Fruit fly (Drosophila melanogaster) whole organism, embryonic: ENCODE results near the gene CG7101.
A peak's percentile ranks its signal among the peaks of the same experiment; 100 is the strongest.

Source experiments
- CG10147 ChIP-seq: fragments of 200-800 bp; sonication (Bioruptor generic); optimal IDR thresholded peaks from 2 replicates; lab custom pipeline; 2019; ENCODE audit warnings: missing biosample characterization, mild to moderate bottlenecking, missing genetic modification characterization, moderate library complexity
- CG11504 ChIP-seq: fragments of 200-800 bp; sonication (Bioruptor generic); optimal IDR thresholded peaks from 3 replicates; lab custom pipeline; 2019; ENCODE audit warnings: missing biosample characterization, mild to moderate bottlenecking, missing genetic modification characterization, moderate library complexity
- CG11560 ChIP-seq: fragments of 200-800 bp; sonication (Bioruptor generic); IDR thresholded peaks from 3 replicates; pipeline ENCODE4 v1.3.6; 2022; ENCODE audit warnings: missing biosample characterization, missing genetic modification characterization
- CG12744 ChIP-seq: fragments of 200-800 bp; sonication (Bioruptor generic); optimal IDR thresholded peaks from 2 replicates; lab custom pipeline; 2016; ENCODE audit warnings: missing biosample characterization, missing genetic modification characterization
- CG15514 ChIP-seq: fragments of 200-800 bp; sonication (Bioruptor generic); optimal IDR thresholded peaks from 3 replicates; lab custom pipeline; 2017; ENCODE audit warnings: missing biosample characterization, missing genetic modification characterization, mild to moderate bottlenecking, moderate library complexity, missing genetic modification reagents
- CG16863 ChIP-seq: fragments of 200-800 bp; sonication (Bioruptor generic); optimal IDR thresholded peaks from 3 replicates; lab custom pipeline; 2016; ENCODE audit warnings: missing biosample characterization, missing genetic modification characterization
- CG17361 ChIP-seq: fragments of 200-800 bp; sonication (Bioruptor generic); IDR thresholded peaks from 3 replicates; pipeline ENCODE4 v1.3.6; 2022; ENCODE audit warnings: missing biosample characterization, missing genetic modification characterization
- CG17568 ChIP-seq: fragments of 200-800 bp; sonication (Bioruptor generic); optimal IDR thresholded peaks from 2 replicates; lab custom pipeline; 2018; ENCODE audit warnings: missing biosample characterization, mild to moderate bottlenecking, missing genetic modification characterization, moderate library complexity
- CG17829 ChIP-seq: fragments of 200-800 bp; optimal IDR thresholded peaks from 2 replicates; lab custom pipeline; 2019; ENCODE audit warnings: missing biosample characterization, mild to moderate bottlenecking, missing genetic modification characterization, moderate library complexity
- CG2712 ChIP-seq: fragments of 200-800 bp; optimal IDR thresholded peaks from 3 replicates; lab custom pipeline; 2019; ENCODE audit warnings: missing biosample characterization, mild to moderate bottlenecking, missing genetic modification characterization, moderate library complexity
- CG31441 ChIP-seq: fragments of 200-800 bp; sonication (Bioruptor generic); IDR thresholded peaks from 2 replicates; pipeline ENCODE4 v1.3.6; 2022; ENCODE audit warnings: missing biosample characterization, missing genetic modification characterization
- CG3847 ChIP-seq: fragments of 200-800 bp; sonication (Bioruptor generic); IDR thresholded peaks from 2 replicates; pipeline ENCODE4 v1.3.6; 2022; ENCODE audit warnings: missing biosample characterization, missing genetic modification characterization
- CG43689 ChIP-seq: fragments of 200-800 bp; sonication (Bioruptor generic); IDR thresholded peaks from 2 replicates; pipeline ENCODE4 v1.3.6; 2022; ENCODE audit warnings: missing biosample characterization, missing genetic modification characterization
- CG7745 ChIP-seq: fragments of 200-800 bp; sonication (Bioruptor generic); optimal IDR thresholded peaks from 2 replicates; lab custom pipeline; 2018; ENCODE audit warnings: missing biosample characterization, mild to moderate bottlenecking, missing genetic modification characterization, moderate library complexity
- CG7963 ChIP-seq: fragments of 200-800 bp; sonication (Bioruptor generic); IDR thresholded peaks from 3 replicates; pipeline ENCODE4 v1.3.6; 2022; ENCODE audit warnings: missing biosample characterization, missing genetic modification characterization; ENCODE audit not compliant: partially characterized antibody
- CG8290 ChIP-seq, 3 experiments: fragments of 200-800 bp; sonication (Bioruptor generic); optimal IDR thresholded peaks; 2 replicates each; lab custom pipeline; 2016 to 2019; ENCODE audit warnings: missing biosample characterization in 3 of 3, missing genetic modification characterization in 3 of 3, mild to moderate bottlenecking in 2 of 3, moderate library complexity in 1 of 3
- CG9797 ChIP-seq: fragments of 200-800 bp; sonication (Bioruptor generic); optimal IDR thresholded peaks from 3 replicates; lab custom pipeline; 2018; ENCODE audit warnings: missing biosample characterization, mild to moderate bottlenecking, missing genetic modification characterization
- CG9932 ChIP-seq: fragments of 200-800 bp; sonication (Bioruptor generic); IDR thresholded peaks from 2 replicates; pipeline ENCODE4 v1.3.6; 2022; ENCODE audit warnings: missing biosample characterization, missing genetic modification characterization
- Dfd ChIP-seq, 2 experiments: fragments of >200 bp; optimal IDR thresholded peaks; 2 replicates each; lab custom pipeline; 2017; ENCODE audit warnings: missing biosample characterization in 2 of 2, missing genetic modification characterization in 2 of 2
- Doc3 ChIP-seq: fragments of 200-800 bp; sonication (Bioruptor generic); IDR thresholded peaks from 3 replicates; pipeline ENCODE4 v1.3.6; 2022; ENCODE audit warnings: missing biosample characterization, missing genetic modification characterization; ENCODE audit not compliant: partially characterized antibody
- Drgx ChIP-seq: fragments of 200-800 bp; sonication (Bioruptor generic); IDR thresholded peaks from 2 replicates; pipeline ENCODE4 v1.3.6; 2022; ENCODE audit warnings: missing biosample characterization, missing genetic modification characterization
- HLH4C ChIP-seq: fragments of 200-800 bp; sonication (Bioruptor generic); IDR thresholded peaks from 3 replicates; pipeline ENCODE4 v1.3.6; 2022; ENCODE audit warnings: missing biosample characterization, missing genetic modification characterization; ENCODE audit not compliant: partially characterized antibody
- Hr51 ChIP-seq, 2 experiments: fragments of 200-800 bp; sonication (Bioruptor generic); optimal IDR thresholded peaks; 2 replicates in 1 of 2; 3 replicates in 1 of 2; lab custom pipeline; 2016 to 2018; ENCODE audit warnings: missing biosample characterization in 2 of 2, missing genetic modification characterization in 2 of 2, mild to moderate bottlenecking in 1 of 2, moderate library complexity in 1 of 2
- MESR4 ChIP-seq: fragments of 200-800 bp; sonication (Bioruptor generic); optimal IDR thresholded peaks from 2 replicates; lab custom pipeline; 2018; ENCODE audit warnings: missing biosample characterization, mild to moderate bottlenecking, missing genetic modification characterization, moderate library complexity
- Max ChIP-seq: fragments of 200-800 bp; sonication (Bioruptor generic); optimal IDR thresholded peaks from 2 replicates; lab custom pipeline; 2016; ENCODE audit warnings: missing biosample characterization, mild to moderate bottlenecking, missing genetic modification characterization
- Med ChIP-seq: fragments of 200-800 bp; sonication (Bioruptor generic); peaks from one replicate; lab custom pipeline; 2016; ENCODE audit warnings: missing biosample characterization, missing genetic modification characterization, mild to moderate bottlenecking, inconsistent platforms, moderate library complexity
- Meics ChIP-seq: fragments of 200-800 bp; sonication (Bioruptor generic); optimal IDR thresholded peaks from 2 replicates; lab custom pipeline; 2017; ENCODE audit warnings: missing biosample characterization, mild to moderate bottlenecking, missing genetic modification characterization
- Mes4 ChIP-seq: fragments of 200-800 bp; sonication (Bioruptor generic); optimal IDR thresholded peaks from 2 replicates; lab custom pipeline; 2016; ENCODE audit warnings: missing biosample characterization, missing genetic modification characterization
- NC2β ChIP-seq: fragments of 200-800 bp; sonication (Bioruptor generic); optimal IDR thresholded peaks from 2 replicates; lab custom pipeline; 2016; ENCODE audit warnings: missing biosample characterization, missing genetic modification characterization
- Nf-YA ChIP-seq: fragments of 200-800 bp; sonication (Bioruptor generic); IDR thresholded peaks from 2 replicates; pipeline ENCODE4 v1.3.6; 2022; ENCODE audit warnings: missing biosample characterization, missing genetic modification characterization
- Pdp1 ChIP-seq, 2 experiments: fragments of 200-800 bp; sonication (Bioruptor generic); optimal IDR thresholded peaks; 3 replicates each; lab custom pipeline; 2016; ENCODE audit warnings: missing biosample characterization in 2 of 2, missing genetic modification characterization in 2 of 2, mild to moderate bottlenecking in 1 of 2, moderate library complexity in 1 of 2
- Sox100B ChIP-seq: fragments of 200-800 bp; sonication (Bioruptor generic); optimal IDR thresholded peaks from 3 replicates; lab custom pipeline; 2018; ENCODE audit warnings: missing biosample characterization, mild to moderate bottlenecking, missing genetic modification characterization
- Sry-δ ChIP-seq: fragments of 200-800 bp; sonication (Bioruptor generic); optimal IDR thresholded peaks from 2 replicates; lab custom pipeline; 2016; ENCODE audit warnings: missing biosample characterization, missing genetic modification characterization
- al ChIP-seq: fragments of 200-800 bp; sonication (Bioruptor generic); IDR thresholded peaks from 2 replicates; pipeline ENCODE4 v1.3.6; 2022; ENCODE audit warnings: missing biosample characterization, missing genetic modification characterization
- dan ChIP-seq: fragments of 200-800 bp; sonication (Bioruptor generic); IDR thresholded peaks from 2 replicates; pipeline ENCODE4 v1.3.6; 2022; ENCODE audit warnings: missing biosample characterization, missing genetic modification characterization
- grn ChIP-seq: fragments of 200-800 bp; sonication (Bioruptor generic); optimal IDR thresholded peaks from 3 replicates; lab custom pipeline; 2017; ENCODE audit warnings: missing biosample characterization, missing genetic modification characterization
- hb ChIP-seq: fragments of 200-800 bp; sonication (Bioruptor generic); IDR thresholded peaks from 3 replicates; pipeline ENCODE4 v1.3.6; 2022; ENCODE audit warnings: missing biosample characterization, missing genetic modification characterization; ENCODE audit not compliant: partially characterized antibody
- hbn ChIP-seq: fragments of 200-800 bp; sonication (Bioruptor generic); IDR thresholded peaks from 2 replicates; pipeline ENCODE4 v1.3.6; 2022; ENCODE audit warnings: missing biosample characterization, missing genetic modification characterization; ENCODE audit not compliant: partially characterized antibody
- kay ChIP-seq: fragments of 200-800 bp; sonication (Bioruptor generic); optimal IDR thresholded peaks from 2 replicates; lab custom pipeline; 2016; ENCODE audit warnings: missing biosample characterization, missing genetic modification characterization
- lmd ChIP-seq: fragments of 200-800 bp; sonication (Bioruptor generic); IDR thresholded peaks from 2 replicates; pipeline ENCODE4 v1.3.6; 2022; ENCODE audit warnings: missing biosample characterization, missing genetic modification characterization
- odd ChIP-seq: fragments of 200-800 bp; sonication (Bioruptor generic); optimal IDR thresholded peaks from 2 replicates; lab custom pipeline; 2017; ENCODE audit warnings: missing biosample characterization, mild to moderate bottlenecking, missing genetic modification characterization
- phol ChIP-seq: fragments of 200-800 bp; sonication (Bioruptor generic); optimal IDR thresholded peaks from 3 replicates; lab custom pipeline; 2018; ENCODE audit warnings: missing biosample characterization, mild to moderate bottlenecking, missing genetic modification characterization, moderate library complexity
- pnt ChIP-seq: fragments of 200-800 bp; sonication (Bioruptor generic); optimal IDR thresholded peaks from 3 replicates; lab custom pipeline; 2016; ENCODE audit warnings: missing biosample characterization, missing genetic modification characterization
- prd ChIP-seq, 3 experiments: fragments of >200 bp in 2 of 3; fragments of 200-800 bp in 1 of 3; sonication (Bioruptor generic) in 1 of 3; optimal IDR thresholded peaks in 2 of 3; IDR thresholded peaks in 1 of 3; 2 replicates in 2 of 3; 3 replicates in 1 of 3; pipeline versions ENCODE4 v1.3.6 to Lab custom; 2017 to 2022; ENCODE audit warnings: missing biosample characterization in 1 of 3, missing genetic modification characterization in 1 of 3
- ro ChIP-seq: fragments of 200-800 bp; sonication (Bioruptor generic); IDR thresholded peaks from 2 replicates; pipeline ENCODE4 v1.3.6; 2022; ENCODE audit warnings: missing biosample characterization, missing genetic modification characterization
- seq ChIP-seq: fragments of 200-800 bp; sonication (Bioruptor generic); IDR thresholded peaks from 2 replicates; pipeline ENCODE4 v1.3.6; 2022; ENCODE audit warnings: missing biosample characterization, missing genetic modification characterization
- sug ChIP-seq: fragments of 200-800 bp; optimal IDR thresholded peaks from 2 replicates; lab custom pipeline; 2019; ENCODE audit warnings: missing biosample characterization, mild to moderate bottlenecking, missing genetic modification characterization, moderate library complexity
- unc-4 ChIP-seq: fragments of 200-800 bp; sonication (Bioruptor generic); IDR thresholded peaks from 2 replicates; pipeline ENCODE4 v1.3.6; 2022; ENCODE audit warnings: missing biosample characterization, missing genetic modification characterization; ENCODE audit not compliant: partially characterized antibody

CG7101 gene

DNA sequence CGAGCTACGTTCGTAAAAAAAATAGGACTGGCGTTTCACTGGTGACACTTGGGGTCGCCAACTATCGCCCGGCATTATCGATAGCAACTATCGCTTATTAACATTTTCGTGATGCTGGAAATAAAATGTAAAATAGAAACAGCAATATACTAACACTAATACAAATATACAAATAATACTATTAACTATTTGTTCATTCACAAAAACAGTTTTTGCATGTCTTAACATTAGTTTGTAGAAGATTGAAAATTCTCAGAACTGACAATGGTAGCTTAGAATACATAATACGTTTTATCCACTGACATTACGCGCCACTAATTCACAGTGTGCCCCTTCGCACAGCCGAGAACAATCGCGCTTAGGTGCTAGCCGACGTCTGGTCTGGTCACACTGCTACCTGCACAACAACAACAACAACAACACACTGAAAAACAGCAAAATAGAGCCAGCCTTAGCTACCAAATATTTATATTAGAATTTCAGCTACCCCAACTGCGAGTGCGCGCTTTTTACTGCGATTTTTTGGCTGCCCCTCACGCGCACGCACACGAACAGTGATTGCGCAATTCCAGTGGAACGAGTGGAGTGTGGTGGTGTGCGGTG lies 42.1 kb upstream of the CG7101 start, which contains the start of the genes CG6961 and S6KL (continued):
- TF ChIP-seq CG16863 (GFP tag; lab: Kevin White, UChicago) (no peak), lmd (no peak), CG15514 (GFP tag; lab: Kevin White, UChicago) (peak; percentile 51), CG17568 (no peak), CG8290 (GFP tag; optimal IDR thresholded peaks at IDR 0.05; lab: Kevin White, UChicago) (no peak), CG8290 (tag; optimal IDR thresholded peaks at IDR 0.05; lab: Kevin White, UChicago) (peak in 1 of 2 experiments; percentile 1), CG7963 (peak; percentile 59; the same call in 2 of the 3 replicates), CG9932 (peak; percentile 46; the same call in 1 of the 2 replicates), CG31441 (0 out of 2 replicates have a peak, but pooled peaks have one; percentile 11), CG11560 (tag; lab: Robert Waterston, UW) (no peak), pnt (GFP tag; lab: Kevin White, UChicago) (no peak), CG11504 (tag; lab: Kevin White, UChicago) (peak; percentile 28), Drgx (GFP tag; lab: Robert Waterston, UW) (no peak), CG9797 (peak; percentile 77), al (GFP tag; lab: Robert Waterston, UW) (no peak), CG10147 (GFP tag; lab: Kevin White, UChicago) (no peak), hb (peak; percentile 60; the same call in 1 of the 3 replicates), seq (no peak), Doc3 (GFP tag; lab: Robert Waterston, UW) (peak; percentile 71), CG43689 (GFP tag; lab: Robert Waterston, UW) (no peak), Hr51 (GFP tag; optimal IDR thresholded peaks at IDR 0.05; lab: Kevin White, UChicago) (no peak), Mes4 (GFP tag; lab: Kevin White, UChicago) (no peak), dan (GFP tag; lab: Robert Waterston, UW) (no peak), unc-4 (peak; percentile 76), CG7745 (no peak), CG17829 (tag; lab: Kevin White, UChicago) (peak; percentile 18), CG17361 (GFP tag; lab: Robert Waterston, UW) (0 out of 3 replicates have a peak, but pooled peaks have one; percentile 44), Meics (no peak), Pdp1 (GFP tag; optimal IDR thresholded peaks at IDR 0.05; lab: Kevin White, UChicago) (peak in 1 of 2 experiments; percentile 97), ro (GFP tag; lab: Robert Waterston, UW) (no peak), phol (tag; lab: Kevin White, UChicago) (peak; percentile 53), sug (peak; percentile 2), odd (no peak), CG2712 (tag; lab: Kevin White, UChicago) (peak; percentile 22), CG12744 (no peak), HLH4C (GFP tag; lab: Robert Waterston, UW) (peak; percentile 65; the same call in 2 of the 3 replicates), MESR4 (GFP tag; lab: Kevin White, UChicago) (peak; percentile 83), kay (GFP tag; lab: Kevin White, UChicago) (no peak), hbn (peak; percentile 68), NC2β (GFP tag; lab: Kevin White, UChicago) (no peak), prd (optimal IDR thresholded peaks at IDR 0.05; lab: Kevin White, UChicago) (no peak), prd (GFP tag; IDR thresholded peaks at IDR 0.05; lab: Robert Waterston, UW) (no peak), grn (no peak), Med (GFP tag; lab: Kevin White, UChicago) (peak; percentile 64), Nf-YA (GFP tag; lab: Robert Waterston, UW) (no peak), Sry-δ (GFP tag; lab: Kevin White, UChicago) (peak; percentile 86), CG3847 (GFP tag; lab: Robert Waterston, UW) (peak; percentile 43), Sox100B (GFP tag; lab: Kevin White, UChicago) (no peak), Dfd (GFP tag; optimal IDR thresholded peaks at IDR 0.05; lab: Kevin White, UChicago) (peak in 1 of 2 experiments; percentile 71), Max (GFP tag; lab: Kevin White, UChicago) (no peak)
